Fruit fly (Drosophila melanogaster): ENCODE results near the gene CG3308.

dm6 chr3R:21296038-21296727, 22.6 kb upstream of the CG3308 start:
- no peak for TF ChIP-seq N (GFP tag; optimal IDR thresholded peaks at IDR 0.05)
- no peak for TF ChIP-seq lola (GFP tag; optimal IDR thresholded peaks at IDR 0.05)
- TF ChIP-seq HLH106 (tag; optimal IDR thresholded peaks at IDR 0.05), result peak; percentile 92
- no peak for TF ChIP-seq usp (GFP tag; optimal IDR thresholded peaks at IDR 0.05)
- TF ChIP-seq psq (GFP tag; optimal IDR thresholded peaks at IDR 0.05), result peak; percentile 82
- peak; percentile 53 for TF ChIP-seq tai (GFP tag; optimal IDR thresholded peaks at IDR 0.05)
- TF ChIP-seq OdsH (GFP tag; optimal IDR thresholded peaks at IDR 0.05), result peak; percentile 89
- TF ChIP-seq h (GFP tag; optimal IDR thresholded peaks at IDR 0.05), result peak; percentile 94
- peak; percentile 65 for TF ChIP-seq CG32264 (GFP tag; optimal IDR thresholded peaks at IDR 0.05)
- TF ChIP-seq Dfd (GFP tag; optimal IDR thresholded peaks at IDR 0.05), result no peak
- TF ChIP-seq foxo (GFP tag; optimal IDR thresholded peaks at IDR 0.05), result peak; percentile 59 to 83
- no peak for TF ChIP-seq Abd-B (GFP tag; optimal IDR thresholded peaks at IDR 0.05)
